Worm (Caenorhabditis elegans) whole organism, young adult: ENCODE measurements around the gene T01H3.5.

Experiments used
- B0019.2 ChIP-seq: fragments of 200-800 bp; sonication (Bioruptor generic); conservative IDR thresholded peaks from 2 replicates; pipeline ENCODE4 v1.3.6; 2022; ENCODE audit warnings: missing genetic modification reagents, missing genetic modification characterization, missing compliant biosample characterization
- C17E4.6 ChIP-seq: fragments of 200-800 bp; sonication (Bioruptor generic); IDR thresholded peaks from 2 replicates; pipeline ENCODE4 v1.3.6; 2022; ENCODE audit warnings: missing genetic modification reagents, missing genetic modification characterization, missing compliant biosample characterization
- F10E7.11 ChIP-seq: sonication (generic microtip); optimal IDR thresholded peaks from 2 replicates; lab custom pipeline; 2017; ENCODE audit warnings: mild to moderate bottlenecking, missing genetic modification characterization, moderate library complexity, missing compliant biosample characterization
- F22D6.2 ChIP-seq: sonication (generic microtip); optimal IDR thresholded peaks from 2 replicates; lab custom pipeline; 2016; ENCODE audit warnings: mild to moderate bottlenecking, missing genetic modification characterization, missing compliant biosample characterization
- F39B2.1 ChIP-seq: fragments of 200-800 bp; sonication (Bioruptor generic); IDR thresholded peaks from 2 replicates; pipeline ENCODE4 v1.3.6; 2022; ENCODE audit warnings: missing genetic modification reagents, missing genetic modification characterization, missing compliant biosample characterization
- F52B5.7 ChIP-seq: sonication (generic microtip); optimal IDR thresholded peaks from 2 replicates; lab custom pipeline; 2016; ENCODE audit warnings: mild to moderate bottlenecking, missing genetic modification characterization, missing compliant biosample characterization
- F55B11.4 ChIP-seq: sonication (generic microtip); optimal IDR thresholded peaks from 2 replicates; lab custom pipeline; 2016; ENCODE audit warnings: missing compliant biosample characterization, missing genetic modification characterization, borderline replicate concordance; ENCODE audit not compliant: insufficient read depth
- K11D2.4 ChIP-seq: fragments of 200-800 bp; sonication (Bioruptor generic); IDR thresholded peaks from 2 replicates; pipeline ENCODE4 v1.3.6; 2022; ENCODE audit warnings: missing genetic modification reagents, missing genetic modification characterization, missing compliant biosample characterization
- Y53F4B.3 ChIP-seq: fragments of 200-800 bp; sonication (Bioruptor generic); IDR thresholded peaks from 2 replicates; pipeline ENCODE4 v1.3.6; 2022; ENCODE audit warnings: missing genetic modification reagents, missing genetic modification characterization, missing compliant biosample characterization
- Y67H2A.10 ChIP-seq: fragments of 200-800 bp; sonication (Bioruptor generic); conservative IDR thresholded peaks from 2 replicates; pipeline ENCODE4 v1.3.6; 2022; ENCODE audit warnings: missing genetic modification reagents, missing genetic modification characterization, missing compliant biosample characterization
- Y79H2A.3 ChIP-seq: fragments of 200-800 bp; sonication (Bioruptor generic); conservative IDR thresholded peaks from 2 replicates; pipeline ENCODE4 v1.3.6; 2022; ENCODE audit warnings: missing genetic modification reagents, missing genetic modification characterization, missing compliant biosample characterization
- Y95B8A.8 ChIP-seq: fragments of 200-800 bp; sonication (Bioruptor generic); IDR thresholded peaks from 2 replicates; pipeline ENCODE4 v1.3.6; 2022; ENCODE audit warnings: missing genetic modification reagents, missing genetic modification characterization, missing compliant biosample characterization
- ZK185.1 ChIP-seq: sonication (generic microtip); optimal IDR thresholded peaks from 2 replicates; lab custom pipeline; 2016; ENCODE audit warnings: mild to moderate bottlenecking, missing genetic modification characterization, missing compliant biosample characterization; ENCODE audit not compliant: poor library complexity, severe bottlenecking
- aptf-2 ChIP-seq: fragments of 200-800 bp; sonication (Bioruptor generic); conservative IDR thresholded peaks from 2 replicates; pipeline ENCODE4 v1.3.6; 2022; ENCODE audit warnings: missing genetic modification reagents, missing genetic modification characterization, missing compliant biosample characterization
- atf-7 ChIP-seq: sonication (generic microtip); optimal IDR thresholded peaks from 2 replicates; lab custom pipeline; 2017; ENCODE audit warnings: mild to moderate bottlenecking, missing genetic modification characterization, missing compliant biosample characterization
- attf-5 ChIP-seq: fragments of 200-800 bp; sonication (Bioruptor generic); optimal IDR thresholded peaks from 2 replicates; lab custom pipeline; 2018; ENCODE audit warnings: mild to moderate bottlenecking, missing genetic modification characterization, missing compliant biosample characterization
- attf-6 ChIP-seq: fragments of 200-800 bp; sonication (Bioruptor generic); IDR thresholded peaks from 2 replicates; pipeline ENCODE4 v1.3.6; 2022; ENCODE audit warnings: missing genetic modification reagents, missing genetic modification characterization, missing compliant biosample characterization
- ccch-3 ChIP-seq: fragments of 200-800 bp; sonication (Bioruptor generic); optimal IDR thresholded peaks from 2 replicates; lab custom pipeline; 2018; ENCODE audit warnings: mild to moderate bottlenecking, missing genetic modification characterization, missing compliant biosample characterization
- cebp-1 ChIP-seq, 2 experiments: fragments of 200-800 bp in 1 of 2; sonication (Bioruptor generic) in 1 of 2; sonication (generic microtip) in 1 of 2; IDR thresholded peaks in 1 of 2; optimal IDR thresholded peaks in 1 of 2; 2 replicates each; pipeline versions ENCODE4 v1.3.6 to Lab custom; 2017 to 2022; ENCODE audit warnings: missing compliant biosample characterization in 2 of 2, missing genetic modification characterization in 2 of 2, mild to moderate bottlenecking in 1 of 2, missing genetic modification reagents in 1 of 2, moderate library complexity in 1 of 2
- ceh-100 ChIP-seq: fragments of 200-800 bp; sonication (Bioruptor generic); IDR thresholded peaks from 2 replicates; pipeline ENCODE4 v1.3.6; 2022; ENCODE audit warnings: missing genetic modification reagents, missing genetic modification characterization, missing compliant biosample characterization
- ceh-27 ChIP-seq: fragments of 200-800 bp; sonication (Bioruptor generic); optimal IDR thresholded peaks from 2 replicates; lab custom pipeline; 2018; ENCODE audit warnings: mild to moderate bottlenecking, missing genetic modification characterization, moderate library complexity, missing compliant biosample characterization
- chd-7 ChIP-seq: sonication (generic microtip); optimal IDR thresholded peaks from 2 replicates; lab custom pipeline; 2016; ENCODE audit warnings: mild to moderate bottlenecking, missing genetic modification characterization, moderate library complexity, missing compliant biosample characterization
- dox-1 ChIP-seq: fragments of 200-800 bp; sonication (Bioruptor generic); IDR thresholded peaks from 2 replicates; pipeline ENCODE4 v1.3.6; 2022; ENCODE audit warnings: missing genetic modification reagents, missing genetic modification characterization, missing compliant biosample characterization
- dpff-1 ChIP-seq: sonication (generic microtip); optimal IDR thresholded peaks from 2 replicates; lab custom pipeline; 2017; ENCODE audit warnings: mild to moderate bottlenecking, missing genetic modification characterization, missing compliant biosample characterization
- egl-44 ChIP-seq: fragments of 200-800 bp; sonication (Bioruptor generic); IDR thresholded peaks from 2 replicates; pipeline ENCODE4 v1.3.6; 2022; ENCODE audit warnings: missing genetic modification reagents, missing genetic modification characterization, missing compliant biosample characterization
- ets-4 ChIP-seq: fragments of 200-800 bp; sonication (Bioruptor generic); optimal IDR thresholded peaks from 2 replicates; lab custom pipeline; 2018; ENCODE audit warnings: mild to moderate bottlenecking, missing genetic modification characterization, missing compliant biosample characterization
- hlh-12 ChIP-seq: sonication (generic microtip); optimal IDR thresholded peaks from 2 replicates; lab custom pipeline; 2016; ENCODE audit warnings: missing genetic modification characterization, missing compliant biosample characterization
- hmg-1.2 ChIP-seq: fragments of 200-800 bp; sonication (Bioruptor generic); IDR thresholded peaks from 2 replicates; pipeline ENCODE4 v1.3.6; 2022; ENCODE audit warnings: missing genetic modification reagents, missing genetic modification characterization, missing compliant biosample characterization
- hmg-20 ChIP-seq: fragments of 200-800 bp; sonication (Bioruptor generic); IDR thresholded peaks from 2 replicates; pipeline ENCODE4 v1.3.6; 2022; ENCODE audit warnings: missing genetic modification reagents, missing genetic modification characterization, missing compliant biosample characterization
- hrde-1 ChIP-seq: sonication (generic microtip); optimal IDR thresholded peaks from 2 replicates; lab custom pipeline; 2016; ENCODE audit warnings: missing genetic modification characterization, mild to moderate bottlenecking, missing compliant biosample characterization, moderate library complexity, missing genotype, missing genetic modification reagents, borderline replicate concordance
- hsf-1 ChIP-seq: fragments of 200-800 bp; sonication (Bioruptor generic); IDR thresholded peaks from 2 replicates; pipeline ENCODE4 v1.3.6; 2022; ENCODE audit warnings: missing genetic modification reagents, missing genetic modification characterization, missing compliant biosample characterization
- lag-1 ChIP-seq: fragments of 200-800 bp; sonication (Bioruptor generic); IDR thresholded peaks from 2 replicates; pipeline ENCODE4 v1.3.6; 2022; ENCODE audit warnings: missing genetic modification reagents, missing genetic modification characterization, missing compliant biosample characterization
- let-607 ChIP-seq, 2 experiments: fragments of 200-800 bp in 1 of 2; sonication (Bioruptor generic) in 1 of 2; sonication (generic microtip) in 1 of 2; optimal IDR thresholded peaks; 2 replicates each; lab custom pipeline; 2016 to 2018; ENCODE audit warnings: mild to moderate bottlenecking in 2 of 2, missing compliant biosample characterization in 2 of 2, missing genetic modification characterization in 2 of 2, moderate library complexity in 2 of 2, missing genotype in 1 of 2
- lin-26 ChIP-seq: fragments of 200-800 bp; sonication (Bioruptor generic); IDR thresholded peaks from 2 replicates; pipeline ENCODE4 v1.3.6; 2022; ENCODE audit warnings: missing genetic modification reagents, missing genetic modification characterization, missing compliant biosample characterization
- lin-54 ChIP-seq: fragments of 200-800 bp; sonication (Bioruptor generic); optimal IDR thresholded peaks from 2 replicates; lab custom pipeline; 2018; ENCODE audit warnings: mild to moderate bottlenecking, missing genetic modification characterization, missing compliant biosample characterization
- lsy-27 ChIP-seq: sonication (generic microtip); optimal IDR thresholded peaks from 2 replicates; lab custom pipeline; 2017; ENCODE audit warnings: missing genetic modification characterization, mild to moderate bottlenecking, missing compliant biosample characterization, antibody characterized with exemption, missing genotype, borderline replicate concordance; ENCODE audit not compliant: insufficient read depth
- madf-8 ChIP-seq: fragments of 200-800 bp; sonication (Bioruptor generic); conservative IDR thresholded peaks from 2 replicates; pipeline ENCODE4 v1.3.6; 2022; ENCODE audit warnings: missing genetic modification reagents, missing genetic modification characterization, missing compliant biosample characterization
- nhr-179 ChIP-seq: sonication (generic microtip); optimal IDR thresholded peaks from 2 replicates; lab custom pipeline; 2016; ENCODE audit warnings: mild to moderate bottlenecking, missing genetic modification characterization, missing compliant biosample characterization
- pbrm-1 ChIP-seq: fragments of 200-800 bp; sonication (Bioruptor generic); IDR thresholded peaks from 2 replicates; pipeline ENCODE4 v1.3.6; 2022; ENCODE audit warnings: missing genetic modification reagents, missing genetic modification characterization, missing compliant biosample characterization
- pha-4 ChIP-seq: fragments of 150-350 bp; sonication (generic microtip); optimal IDR thresholded peaks from 2 replicates; lab custom pipeline; 2014; ENCODE audit warnings: missing biosample characterization, missing genetic modification reagents, missing genetic modification characterization
- snpc-1.3 ChIP-seq: sonication (generic microtip); optimal IDR thresholded peaks from 2 replicates; lab custom pipeline; 2017; ENCODE audit warnings: missing genetic modification characterization, mild to moderate bottlenecking, missing compliant biosample characterization, antibody characterized with exemption, moderate library complexity, missing genotype, missing genetic modification reagents; ENCODE audit not compliant: insufficient read depth
- snpc-4 ChIP-seq, 5 experiments: fragments of 150-350 bp in 1 of 5; sonication (generic microtip) in 4 of 5; optimal IDR thresholded peaks; 2 replicates each; lab custom pipeline; 2014 to 2018; ENCODE audit warnings: missing genetic modification characterization in 5 of 5, missing biosample characterization in 3 of 5, antibody characterized with exemption in 2 of 5, mild to moderate bottlenecking in 2 of 5, missing compliant biosample characterization in 2 of 5, missing genotype in 2 of 5, moderate library complexity in 2 of 5, missing genetic modification reagents in 1 of 5
- somi-1 ChIP-seq: fragments of 200-800 bp; sonication (Bioruptor generic); optimal IDR thresholded peaks from 2 replicates; lab custom pipeline; 2018; ENCODE audit warnings: mild to moderate bottlenecking, missing genetic modification characterization, missing compliant biosample characterization
- ztf-22 ChIP-seq: fragments of 200-800 bp; sonication (Bioruptor generic); optimal IDR thresholded peaks from 2 replicates; lab custom pipeline; 2018; ENCODE audit warnings: mild to moderate bottlenecking, missing genetic modification characterization, moderate library complexity, missing compliant biosample characterization
- ztf-25 ChIP-seq: fragments of 200-800 bp; sonication (Bioruptor generic); IDR thresholded peaks from 2 replicates; pipeline ENCODE4 v1.3.6; 2022; ENCODE audit warnings: missing genetic modification reagents, missing genetic modification characterization, missing compliant biosample characterization

Gene T01H3.5

DNA sequence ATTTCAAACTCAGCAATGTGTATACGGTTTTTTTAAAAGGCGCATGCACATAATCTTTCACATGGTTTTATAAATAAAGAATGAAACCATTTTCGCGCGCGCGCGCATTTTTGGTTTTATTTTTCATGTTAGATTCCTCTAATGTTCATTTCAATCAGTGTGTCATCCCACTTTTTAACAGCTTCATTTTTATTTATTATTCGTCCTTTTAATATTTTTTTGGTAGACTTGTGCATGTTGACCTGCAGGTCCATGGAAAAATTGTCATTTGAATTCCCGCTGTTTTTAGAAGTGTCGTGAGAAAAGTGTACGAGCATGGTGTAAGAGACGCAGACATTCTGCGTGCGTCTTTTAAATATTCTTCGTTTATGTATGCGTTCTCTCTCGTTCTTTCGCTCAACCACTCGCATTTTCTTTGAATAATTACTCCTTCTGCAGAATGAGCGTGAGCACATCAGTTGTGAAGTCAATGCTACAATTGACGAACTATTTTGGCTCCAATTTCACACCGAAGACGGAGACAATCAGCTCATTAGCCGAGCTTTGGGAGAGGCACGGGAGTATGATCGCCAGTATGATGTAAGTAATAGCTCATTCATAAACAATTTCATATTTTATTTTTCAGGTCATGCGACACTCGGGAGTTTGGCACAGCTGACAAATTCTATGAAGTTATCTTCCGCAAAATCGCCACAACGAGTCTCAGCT, 19.0 kb upstream of the T01H3.5 start, which contains the start of gene lin-5 (continued):
- peak; percentile 8 for TF ChIP-seq hrde-1
- no peak for TF ChIP-seq somi-1
- peak; percentile 77; the same call in 1 of the 2 replicates for TF ChIP-seq Y79H2A.3
- no peak for TF ChIP-seq ets-4
- TF ChIP-seq F22D6.2 (tag; lab: Kevin White, UChicago), result no peak
- no peak for TF ChIP-seq dpff-1
- TF ChIP-seq attf-5, result peak; percentile 55
- TF ChIP-seq attf-6 (GFP tag; lab: Robert Waterston, UW), result 0 out of 2 replicates have a peak, but pooled peaks have one; percentile 10
- TF ChIP-seq hsf-1 (GFP tag; lab: Robert Waterston, UW), result peak; percentile 78
- TF ChIP-seq cebp-1 (GFP tag; IDR thresholded peaks at IDR 0.05; lab: Robert Waterston, UW), result no peak
- TF ChIP-seq cebp-1 (tag; optimal IDR thresholded peaks at IDR 0.05; lab: Kevin White, UChicago), result peak; percentile 13
- TF ChIP-seq hmg-1.2, result peak; percentile 67
- no peak for TF ChIP-seq aptf-2
- no peak for TF ChIP-seq snpc-4 (GFP tag; optimal IDR thresholded peaks at IDR 0.05; lab: Kevin White, UChicago)
- TF ChIP-seq snpc-4 (tag; optimal IDR thresholded peaks at IDR 0.05; lab: Kevin White, UChicago), result peak in 2 of 4 experiments; percentile 14 to 43
- no peak for TF ChIP-seq nhr-179
- peak; percentile 62 for TF ChIP-seq snpc-1.3
- TF ChIP-seq F10E7.11 (tag; lab: Kevin White, UChicago), result no peak
- no peak for TF ChIP-seq pha-4
- no peak for TF ChIP-seq C17E4.6 (GFP tag; lab: Robert Waterston, UW)
- no peak for TF ChIP-seq hlh-12 (tag; lab: Kevin White, UChicago)
- no peak for TF ChIP-seq lin-26
- TF ChIP-seq pbrm-1 (GFP tag; lab: Robert Waterston, UW), result no peak
- no peak for TF ChIP-seq lsy-27 (tag; lab: Kevin White, UChicago)
- TF ChIP-seq ztf-22 (GFP tag; lab: Kevin White, UChicago), result no peak
- TF ChIP-seq ccch-3, result no peak
- TF ChIP-seq F52B5.7 (tag; lab: Kevin White, UChicago), result no peak
- TF ChIP-seq Y53F4B.3 (GFP tag; lab: Robert Waterston, UW), result no peak
- peak; percentile 76 for TF ChIP-seq dox-1 (GFP tag; lab: Robert Waterston, UW)
- no peak for TF ChIP-seq Y67H2A.10 (GFP tag; lab: Robert Waterston, UW)
- peak; percentile 69; the same call in 1 of the 2 replicates for TF ChIP-seq Y95B8A.8 (GFP tag; lab: Robert Waterston, UW)
- TF ChIP-seq F39B2.1 (GFP tag; lab: Robert Waterston, UW), result no peak
- TF ChIP-seq ceh-100, result no peak
- TF ChIP-seq B0019.2 (GFP tag; lab: Robert Waterston, UW), result peak; percentile 41; the same call in 1 of the 2 replicates
- no peak for TF ChIP-seq K11D2.4 (GFP tag; lab: Robert Waterston, UW)
- TF ChIP-seq ceh-27 (GFP tag; lab: Kevin White, UChicago), result peak; percentile 23
- no peak for TF ChIP-seq ztf-25
- TF ChIP-seq lin-54 (GFP tag; lab: Kevin White, UChicago), result peak; percentile 92
- no peak for TF ChIP-seq atf-7
- no peak for TF ChIP-seq egl-44 (GFP tag; lab: Robert Waterston, UW)
- TF ChIP-seq hmg-20, result no peak
- no peak for TF ChIP-seq chd-7
- peak; percentile 95 for TF ChIP-seq madf-8
- no peak for TF ChIP-seq lag-1 (GFP tag; lab: Robert Waterston, UW)
- no peak for TF ChIP-seq let-607 (tag; optimal IDR thresholded peaks at IDR 0.05; lab: Kevin White, UChicago)
- TF ChIP-seq ZK185.1 (tag; lab: Kevin White, UChicago), result no peak
- no peak for TF ChIP-seq F55B11.4
